Worm (Caenorhabditis elegans): ENCODE results near the gene ZK673.5.

Gene ZK673.5

ce11 chrII:10461207-10461606 is at the start of gene ZK673.5:
Gene ZK673.5, plus strand, starts transcription at chrII:10461507.
- TF ChIP-seq rpc-1 (optimal IDR thresholded peaks at IDR 0.05) (no peak), rpc-1 (tag; optimal IDR thresholded peaks at IDR 0.05) (no peak), F39B2.1 (GFP tag; IDR thresholded peaks at IDR 0.05) (no peak), hmg-1.2 (GFP tag; IDR thresholded peaks at IDR 0.05) (no peak), C17E4.6 (GFP tag; IDR thresholded peaks at IDR 0.05) (no peak)

- peak; percentile 72 for TF ChIP-seq dpl-1 (GFP tag; optimal IDR thresholded peaks at IDR 0.05)
- TF ChIP-seq lin-35 (GFP tag; optimal IDR thresholded peaks at IDR 0.05) = no peak
- TF ChIP-seq D2030.7 (GFP tag; IDR thresholded peaks at IDR 0.05) = peak; percentile 42; the same call in 1 of the 2 replicates
- TF ChIP-seq ceh-91 (GFP tag; IDR thresholded peaks at IDR 0.05) = peak; percentile 76
- TF ChIP-seq hmg-20 (GFP tag; IDR thresholded peaks at IDR 0.05) = no peak
- TF ChIP-seq attf-5 (GFP tag; optimal IDR thresholded peaks at IDR 0.05) = peak; percentile 10
- TF ChIP-seq snpc-3.4 (tag; optimal IDR thresholded peaks at IDR 0.05) = peak; percentile 17
- 0 out of 2 replicates have a peak, but pooled peaks have one; percentile 5 for TF ChIP-seq hmg-1.2 (GFP tag; IDR thresholded peaks at IDR 0.05)
- no peak for TF ChIP-seq repo-1 (tag; optimal IDR thresholded peaks at IDR 0.05)
- peak; percentile 94 for TF ChIP-seq madf-6 (GFP tag; IDR thresholded peaks at IDR 0.05)
- peak; percentile 58 for TF ChIP-seq F33H1.4 (GFP tag; IDR thresholded peaks at IDR 0.05)
- peak; percentile 61 for TF ChIP-seq lsl-1 (GFP tag; optimal IDR thresholded peaks at IDR 0.05)
- TF ChIP-seq xnd-1 (tag; optimal IDR thresholded peaks at IDR 0.05) = peak; percentile 72
- no peak for TF ChIP-seq lag-1 (GFP tag; IDR thresholded peaks at IDR 0.05)
- TF ChIP-seq efl-1 (GFP tag; optimal IDR thresholded peaks at IDR 0.05) = peak; percentile 88
- no peak for TF ChIP-seq aptf-2 (GFP tag; conservative IDR thresholded peaks at IDR 0.05)
- peak; percentile 83 for TF ChIP-seq madf-8 (GFP tag; conservative IDR thresholded peaks at IDR 0.05)
- no peak for TF ChIP-seq cebp-1 (GFP tag; IDR thresholded peaks at IDR 0.05)
- TF ChIP-seq cebp-1 (tag; optimal IDR thresholded peaks at IDR 0.05) = peak; percentile 31
Observed at ce11 chrII:10416332-10416863, 44.9 kb upstream of the ZK673.5 start, which contains the start of gene eif-2A. Gene eif-2A, plus strand, starts transcription at chrII:10416800.

- no peak for TF ChIP-seq B0261.1 (tag; optimal IDR thresholded peaks at IDR 0.05)
- no peak for TF ChIP-seq dox-1 (GFP tag; IDR thresholded peaks at IDR 0.05)
- no peak for TF ChIP-seq F55B11.4 (tag; optimal IDR thresholded peaks at IDR 0.05; ENCODE audit: borderline replicate concordance, insufficient read depth)
- TF ChIP-seq attf-5 (GFP tag; optimal IDR thresholded peaks at IDR 0.05) = no peak
- no peak for TF ChIP-seq chd-7 (tag; optimal IDR thresholded peaks at IDR 0.05)
- no peak for TF ChIP-seq unc-130 (GFP tag; optimal IDR thresholded peaks at IDR 0.05)
- TF ChIP-seq F23B12.7 (tag; optimal IDR thresholded peaks at IDR 0.05; ENCODE audit: insufficient read depth) = no peak
- no peak for TF ChIP-seq zfh-2 (GFP tag; conservative IDR thresholded peaks at IDR 0.05)
- no peak for TF ChIP-seq ccch-3 (GFP tag; optimal IDR thresholded peaks at IDR 0.05)
- no peak for TF ChIP-seq madf-10 (tag; optimal IDR thresholded peaks at IDR 0.05)
- no peak for TF ChIP-seq bed-2 (GFP tag; IDR thresholded peaks at IDR 0.05)
- TF ChIP-seq lsy-27 (tag; optimal IDR thresholded peaks at IDR 0.05; ENCODE audit: borderline replicate concordance, insufficient read depth) = no peak
- no peak for TF ChIP-seq mcd-1 (GFP tag; IDR thresholded peaks at IDR 0.05)
- no peak for TF ChIP-seq F33H1.4 (GFP tag; IDR thresholded peaks at IDR 0.05)
- no peak for TF ChIP-seq cebp-2 (GFP tag; IDR thresholded peaks at IDR 0.05)
Observed at ce11 chrII:10421941-10422340, 39.4 kb upstream of the ZK673.5 start, which contains the start of gene frpr-21. Gene frpr-21, minus strand, starts transcription at chrII:10422041.

Data from whole organism, young adult.